Worm (Caenorhabditis elegans): ENCODE results near the gene C52G5.2.

C52G5.2 gene

ce11 chrX:12872022-12872888, 29.1 kb downstream of the C52G5.2 start (continued):
- TF ChIP-seq ztf-26 (tag; optimal IDR thresholded peaks at IDR 0.05) (peak; percentile 90), sea-2 (GFP tag; IDR thresholded peaks at IDR 0.05) (no peak), madf-3 (GFP tag; IDR thresholded peaks at IDR 0.05) (no peak), B0019.2 (GFP tag; conservative IDR thresholded peaks at IDR 0.05) (no peak), ztf-22 (GFP tag; optimal IDR thresholded peaks at IDR 0.05) (peak; percentile 99), let-607 (tag; optimal IDR thresholded peaks at IDR 0.05) (peak; percentile 90 to 96), lin-26 (GFP tag; IDR thresholded peaks at IDR 0.05) (0 out of 2 replicates have a peak, but pooled peaks have one; percentile 49), tlf-1 (GFP tag; optimal IDR thresholded peaks at IDR 0.05) (peak; percentile 85), sdz-38 (tag; optimal IDR thresholded peaks at IDR 0.05) (no peak), unc-62 (GFP tag; optimal IDR thresholded peaks at IDR 0.05) (peak; percentile 77), chd-7 (tag; optimal IDR thresholded peaks at IDR 0.05) (peak; percentile 97), lag-1 (GFP tag; IDR thresholded peaks at IDR 0.05) (0 out of 2 replicates have a peak, but pooled peaks have one; percentile 70), unc-130 (GFP tag; optimal IDR thresholded peaks at IDR 0.05) (no peak), let-526 (GFP tag; IDR thresholded peaks at IDR 0.05) (peak; percentile 56; the same call in 1 of the 2 replicates), K11D2.4 (GFP tag; IDR thresholded peaks at IDR 0.05) (peak; percentile 82), Y56A3A.18 (GFP tag; IDR thresholded peaks at IDR 0.05) (peak; percentile 31; the same call in 1 of the 2 replicates), D2030.7 (GFP tag; IDR thresholded peaks at IDR 0.05) (no peak), attf-5 (GFP tag; optimal IDR thresholded peaks at IDR 0.05) (peak; percentile 78), pbrm-1 (GFP tag; IDR thresholded peaks at IDR 0.05) (peak; percentile 67), F37B4.10 (GFP tag; IDR thresholded peaks at IDR 0.05) (0 out of 2 replicates have a peak, but pooled peaks have one; percentile 4), F39B2.1 (GFP tag; IDR thresholded peaks at IDR 0.05) (no peak), Y79H2A.3 (GFP tag; conservative IDR thresholded peaks at IDR 0.05) (no peak), B0035.1 (tag; optimal IDR thresholded peaks at IDR 0.05) (no peak), ztf-6 (GFP tag; IDR thresholded peaks at IDR 0.05) (no peak), F55B11.4 (tag; optimal IDR thresholded peaks at IDR 0.05; ENCODE audit: borderline replicate concordance, insufficient read depth) (no peak), cebp-1 (GFP tag; IDR thresholded peaks at IDR 0.05) (peak; percentile 95), cebp-1 (tag; optimal IDR thresholded peaks at IDR 0.05) (peak; percentile 98), sptf-2 (GFP tag; optimal IDR thresholded peaks at IDR 0.05) (peak; percentile 79), Y53G8AR.9 (GFP tag; conservative IDR thresholded peaks at IDR 0.05) (peak; percentile 64; the same call in 1 of the 2 replicates), F10E7.11 (tag; optimal IDR thresholded peaks at IDR 0.05) (no peak), hrde-1 (tag; optimal IDR thresholded peaks at IDR 0.05; ENCODE audit: borderline replicate concordance) (no peak), B0336.3 (GFP tag; IDR thresholded peaks at IDR 0.05) (peak; percentile 96), hlh-26 (GFP tag; conservative IDR thresholded peaks at IDR 0.05) (no peak), nhr-80 (tag; optimal IDR thresholded peaks at IDR 0.05) (peak; percentile 100)

DNA sequence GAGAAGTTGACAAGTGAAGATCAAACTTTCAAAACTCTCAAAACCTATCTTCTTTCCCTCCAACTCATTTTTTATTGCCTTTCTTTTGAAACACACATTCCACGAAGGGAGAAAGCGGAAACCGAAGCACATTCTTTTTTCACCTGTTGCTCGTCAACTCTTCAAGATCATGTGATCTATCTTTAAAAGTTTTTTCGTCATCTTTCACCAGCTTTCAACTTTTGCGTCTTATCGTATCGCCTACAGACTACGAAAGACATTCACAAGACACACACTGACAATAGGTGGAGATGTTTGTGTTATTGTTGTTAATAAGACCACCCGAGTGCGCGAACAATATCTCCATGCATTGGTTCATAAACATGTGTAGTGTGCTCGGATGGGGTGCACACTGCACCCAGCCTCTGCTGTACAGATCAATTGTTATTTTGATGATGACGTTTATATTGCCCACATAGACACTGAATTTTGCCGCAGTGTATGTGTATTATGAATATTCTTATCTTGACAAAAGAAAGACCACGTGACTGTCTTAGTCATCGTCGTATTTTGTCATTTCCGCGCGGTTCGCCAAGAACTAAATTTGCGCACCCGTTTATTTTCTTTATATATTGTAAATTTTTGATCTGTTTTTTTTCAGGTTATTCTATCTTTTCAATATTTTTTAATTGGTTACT, 30.7 kb downstream of the C52G5.2 start:
- TF ChIP-seq tbp1 (GFP tag; optimal IDR thresholded peaks at IDR 0.05) (peak; percentile 1), lir-1 (GFP tag; conservative IDR thresholded peaks at IDR 0.05) (no peak), chd-7 (tag; optimal IDR thresholded peaks at IDR 0.05) (no peak), C06A6.2 (GFP tag; conservative IDR thresholded peaks at IDR 0.05) (0 out of 2 replicates have a peak, but pooled peaks have one; percentile 47), ztf-6 (GFP tag; IDR thresholded peaks at IDR 0.05) (no peak), sptf-2 (GFP tag; optimal IDR thresholded peaks at IDR 0.05) (no peak), mcd-1 (GFP tag; IDR thresholded peaks at IDR 0.05) (no peak), nfya-2 (GFP tag; IDR thresholded peaks at IDR 0.05) (no peak), die-1 (tag; optimal IDR thresholded peaks at IDR 0.05) (no peak), mel-28 (tag; optimal IDR thresholded peaks at IDR 0.05; ENCODE audit: borderline replicate concordance) (no peak), ama-1 (optimal IDR thresholded peaks at IDR 0.05) (no peak), ama-1 (GFP tag; optimal IDR thresholded peaks at IDR 0.05) (no peak), cebp-1 (GFP tag; IDR thresholded peaks at IDR 0.05) (no peak), cebp-1 (tag; optimal IDR thresholded peaks at IDR 0.05) (peak; percentile 49), tbx-9 (tag; optimal IDR thresholded peaks at IDR 0.05; ENCODE audit: borderline replicate concordance) (no peak), snpc-3.4 (tag; optimal IDR thresholded peaks at IDR 0.05) (no peak), sdz-38 (tag; optimal IDR thresholded peaks at IDR 0.05) (no peak), B0019.2 (GFP tag; conservative IDR thresholded peaks at IDR 0.05) (no peak), F52B5.7 (tag; optimal IDR thresholded peaks at IDR 0.05) (no peak)
